Worm (Caenorhabditis elegans) whole organism, L4 larva: Measurements from ENCODE around the gene C33F10.11.
A peak's percentile ranks its signal among the peaks of the same experiment; 100 is the strongest.

ENCODE experiments used
- R02D3.7 ChIP-seq: fragments of 150-350 bp; sonication (generic microtip); optimal IDR thresholded peaks from 3 replicates; lab custom pipeline; 2014; ENCODE audit warnings: missing biosample characterization, missing genetic modification characterization
- T20F7.1 ChIP-seq: fragments of 200-800 bp; sonication (Bioruptor generic); optimal IDR thresholded peaks from 2 replicates; lab custom pipeline; 2018; ENCODE audit warnings: mild to moderate bottlenecking, missing genetic modification characterization, missing compliant biosample characterization
- Y48G9A.11 ChIP-seq: fragments of 200-800 bp; sonication (Bioruptor generic); IDR thresholded peaks from 2 replicates; pipeline ENCODE4 v1.3.6; 2022; ENCODE audit warnings: missing genetic modification reagents, missing genetic modification characterization, missing compliant biosample characterization
- arid-1 ChIP-seq: fragments of 200-800 bp; sonication (Bioruptor generic); conservative IDR thresholded peaks from 2 replicates; pipeline ENCODE4 v1.3.6; 2022; ENCODE audit warnings: missing genetic modification reagents, missing genetic modification characterization, missing compliant biosample characterization
- jun-1 ChIP-seq: fragments of 150-350 bp; optimal IDR thresholded peaks from 2 replicates; lab custom pipeline; 2014; ENCODE audit warnings: missing biosample characterization, missing genetic modification reagents, missing genetic modification characterization
- lin-13 ChIP-seq: fragments of 150-350 bp; optimal IDR thresholded peaks from 2 replicates; lab custom pipeline; 2014; ENCODE audit warnings: missing biosample characterization, missing genetic modification reagents, missing genetic modification characterization
- lin-15B ChIP-seq: fragments of 150-350 bp; sonication (generic microtip); optimal IDR thresholded peaks from 3 replicates; lab custom pipeline; 2014; ENCODE audit warnings: missing biosample characterization, missing genetic modification characterization
- nhr-76 ChIP-seq: fragments of 150-350 bp; optimal IDR thresholded peaks from 2 replicates; lab custom pipeline; 2014; ENCODE audit warnings: missing biosample characterization, missing genetic modification characterization
- unc-62 ChIP-seq, 3 experiments: fragments of 150-350 bp in 1 of 3; sonication (generic microtip); optimal IDR thresholded peaks in 2 of 3; peaks in 1 of 3; 1 replicate in 1 of 3; 2 replicates in 2 of 3; lab custom pipeline; 2014 to 2017; ENCODE audit warnings: missing biosample characterization in 3 of 3, missing genetic modification characterization in 3 of 3, missing genetic modification reagents in 3 of 3, missing genotype in 1 of 3

DNA sequence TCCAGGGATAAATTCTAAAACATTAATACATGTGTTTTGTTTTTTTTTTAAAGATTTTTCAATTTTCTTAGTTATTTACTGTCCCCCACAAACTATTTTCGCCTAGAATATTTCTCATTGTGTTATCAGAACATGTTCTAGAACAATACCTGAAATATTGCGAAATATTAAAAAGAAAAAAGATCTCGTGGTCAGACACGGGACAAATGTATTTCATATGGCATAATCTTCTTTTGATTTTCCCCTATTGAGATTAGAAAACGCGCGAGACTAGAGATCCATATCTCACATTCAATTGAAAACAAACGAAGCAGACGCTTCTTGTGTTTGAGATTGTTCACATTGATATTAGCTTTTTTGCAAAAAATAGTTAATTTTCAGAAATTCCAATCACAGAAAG is 21.5 kb upstream of the C33F10.11 start:
- TF ChIP-seq unc-62 (GFP tag; optimal IDR thresholded peaks at IDR 0.05 in 1 of 2; lab: Kevin White, UChicago) (no peak), unc-62 (tag; optimal IDR thresholded peaks at IDR 0.05; lab: Kevin White, UChicago) (no peak), jun-1 (tag; lab: Kevin White, UChicago) (no peak), lin-13 (GFP tag; lab: Kevin White, UChicago) (peak; percentile 19), arid-1 (GFP tag; lab: Robert Waterston, UW) (no peak), Y48G9A.11 (no peak), nhr-76 (tag; lab: Kevin White, UChicago) (no peak), R02D3.7 (tag; lab: Kevin White, UChicago) (no peak), T20F7.1 (GFP tag; lab: Kevin White, UChicago) (peak; percentile 32), lin-15B (tag; lab: Kevin White, UChicago) (no peak)
